Fruit fly (Drosophila melanogaster): ENCODE data around the gene CG45079.

dm6 chr3R:17087977-17088618 lies 36.2 kb upstream of the CG45079 start, which contains the start of gene cal1:
- TF ChIP-seq ttk (optimal IDR thresholded peaks at IDR 0.05) (no peak), psq (optimal IDR thresholded peaks at IDR 0.05) (no peak), Myc (optimal IDR thresholded peaks at IDR 0.05) (no peak)
